Fruit fly (Drosophila melanogaster): ENCODE results near the gene CG33500.

dm6 chr3L:11542437-11542836 lies 34.0 kb downstream of the CG33500 start:
- TF ChIP-seq CG17806 (tag; optimal IDR thresholded peaks at IDR 0.05) (no peak), CG9948 (tag; optimal IDR thresholded peaks at IDR 0.05) (no peak), CG4496 (GFP tag; IDR thresholded peaks at IDR 0.05) (no peak), D1 (tag; optimal IDR thresholded peaks at IDR 0.05) (no peak)
